Worm (Caenorhabditis elegans): ENCODE results near the gene hphd-1.

hphd-1 gene

ce11 chrII:13025794-13026412, 29.5 kb upstream of the hphd-1 start, which contains the start of gene max-2:
Gene max-2 (minus strand): TSS chrII:13025844.
- no peak for TF ChIP-seq flt-1 (GFP tag; IDR thresholded peaks at IDR 0.05)
- peak; percentile 5 for TF ChIP-seq hmg-4 (GFP tag; optimal IDR thresholded peaks at IDR 0.05)

ce11 chrII:13023518-13023917, 27.1 kb upstream of the hphd-1 start:
- TF ChIP-seq aly-1 (tag; optimal IDR thresholded peaks at IDR 0.05): no peak
- TF ChIP-seq ceh-13 (GFP tag; optimal IDR thresholded peaks at IDR 0.05): no peak
- no peak for TF ChIP-seq ets-7 (tag; optimal IDR thresholded peaks at IDR 0.05)
- no peak for TF ChIP-seq B0310.2 (tag; optimal IDR thresholded peaks at IDR 0.05)

ce11 chrII:13022555-13022954, 26.2 kb upstream of the hphd-1 start:
- TF ChIP-seq flt-1 (GFP tag; IDR thresholded peaks at IDR 0.05) (no peak), ama-1 (optimal IDR thresholded peaks at IDR 0.05) (peak; percentile 21)

ce11 chrII:13016381-13016780, 20.0 kb upstream of the hphd-1 start:
- TF ChIP-seq sea-1 (GFP tag; conservative IDR thresholded peaks at IDR 0.05): peak; percentile 70; the same call in 1 of the 2 replicates
- TF ChIP-seq tbx-37 (GFP tag; conservative IDR thresholded peaks at IDR 0.05): 0 out of 2 replicates have a peak, but pooled peaks have one; percentile 11
- TF ChIP-seq tbx-11 (GFP tag; IDR thresholded peaks at IDR 0.05): 0 out of 2 replicates have a peak, but pooled peaks have one; percentile 42
- TF ChIP-seq flt-1 (GFP tag; IDR thresholded peaks at IDR 0.05): peak; percentile 81
- TF ChIP-seq pes-1 (GFP tag; IDR thresholded peaks at IDR 0.05): peak; percentile 71
- 0 out of 2 replicates have a peak, but pooled peaks have one; percentile 39 for TF ChIP-seq scrt-1 (GFP tag; IDR thresholded peaks at IDR 0.05)

ce11 chrII:13013966-13014365, 17.6 kb upstream of the hphd-1 start, which contains the start of gene F18A11.5:
Gene F18A11.5 (minus strand): TSS chrII:13014286.
- TF ChIP-seq ets-7 (tag; optimal IDR thresholded peaks at IDR 0.05) (no peak), tra-4 (tag; optimal IDR thresholded peaks at IDR 0.05) (no peak), flt-1 (GFP tag; IDR thresholded peaks at IDR 0.05) (no peak), pes-1 (GFP tag; IDR thresholded peaks at IDR 0.05) (no peak), sea-1 (GFP tag; conservative IDR thresholded peaks at IDR 0.05) (no peak), hnd-1 (tag; optimal IDR thresholded peaks at IDR 0.05) (no peak), hmbx-1 (tag; optimal IDR thresholded peaks at IDR 0.05) (no peak), ama-1 (optimal IDR thresholded peaks at IDR 0.05) (no peak), hmg-4 (GFP tag; optimal IDR thresholded peaks at IDR 0.05) (no peak), F13C5.2 (tag; optimal IDR thresholded peaks at IDR 0.05) (no peak), aly-1 (tag; optimal IDR thresholded peaks at IDR 0.05) (no peak)

ce11 chrII:13012684-13013083, 16.3 kb upstream of the hphd-1 start:
- peak; percentile 7 for TF ChIP-seq hmg-4 (GFP tag; optimal IDR thresholded peaks at IDR 0.05)
- TF ChIP-seq F13C5.2 (tag; optimal IDR thresholded peaks at IDR 0.05): no peak
- no peak for TF ChIP-seq scrt-1 (GFP tag; IDR thresholded peaks at IDR 0.05)

ce11 chrII:13007717-13008461, 11.5 kb upstream of the hphd-1 start, which contains the start of gene oig-2:
Gene oig-2 (minus strand): TSS chrII:13008164.
- no peak for TF ChIP-seq ama-1 (optimal IDR thresholded peaks at IDR 0.05)
- no peak for TF ChIP-seq tra-4 (tag; optimal IDR thresholded peaks at IDR 0.05)
- no peak for TF ChIP-seq B0310.2 (tag; optimal IDR thresholded peaks at IDR 0.05)
- TF ChIP-seq hmg-4 (GFP tag; optimal IDR thresholded peaks at IDR 0.05): no peak
- TF ChIP-seq tbx-11 (GFP tag; IDR thresholded peaks at IDR 0.05): no peak
- no peak for TF ChIP-seq tbx-37 (GFP tag; conservative IDR thresholded peaks at IDR 0.05)
- TF ChIP-seq hnd-1 (tag; optimal IDR thresholded peaks at IDR 0.05): no peak
- no peak for TF ChIP-seq ceh-13 (GFP tag; optimal IDR thresholded peaks at IDR 0.05)
- TF ChIP-seq ets-7 (tag; optimal IDR thresholded peaks at IDR 0.05): no peak
- no peak for TF ChIP-seq flt-1 (GFP tag; IDR thresholded peaks at IDR 0.05)
- TF ChIP-seq sea-1 (GFP tag; conservative IDR thresholded peaks at IDR 0.05): no peak
- no peak for TF ChIP-seq pes-1 (GFP tag; IDR thresholded peaks at IDR 0.05)

- TF ChIP-seq F13C5.2 (tag; optimal IDR thresholded peaks at IDR 0.05): no peak
- no peak for TF ChIP-seq ceh-36 (tag; optimal IDR thresholded peaks at IDR 0.05)
- no peak for TF ChIP-seq ceh-13 (GFP tag; optimal IDR thresholded peaks at IDR 0.05)
- no peak for TF ChIP-seq tbx-37 (GFP tag; conservative IDR thresholded peaks at IDR 0.05)
- TF ChIP-seq ama-1 (optimal IDR thresholded peaks at IDR 0.05): no peak
- no peak for TF ChIP-seq ets-7 (tag; optimal IDR thresholded peaks at IDR 0.05)
- no peak for TF ChIP-seq tra-4 (tag; optimal IDR thresholded peaks at IDR 0.05)
- no peak for TF ChIP-seq scrt-1 (GFP tag; IDR thresholded peaks at IDR 0.05)
- TF ChIP-seq tbx-11 (GFP tag; IDR thresholded peaks at IDR 0.05): no peak
- no peak for TF ChIP-seq B0310.2 (tag; optimal IDR thresholded peaks at IDR 0.05)
- TF ChIP-seq hmg-4 (GFP tag; optimal IDR thresholded peaks at IDR 0.05): no peak
- TF ChIP-seq pes-1 (GFP tag; IDR thresholded peaks at IDR 0.05): no peak
- TF ChIP-seq hmbx-1 (tag; optimal IDR thresholded peaks at IDR 0.05): no peak
Observed at ce11 chrII:13006283-13006682, 9.9 kb upstream of the hphd-1 start.

- TF ChIP-seq scrt-1 (GFP tag; IDR thresholded peaks at IDR 0.05) (no peak), tbx-11 (GFP tag; IDR thresholded peaks at IDR 0.05) (no peak), hmbx-1 (tag; optimal IDR thresholded peaks at IDR 0.05) (no peak), ets-7 (tag; optimal IDR thresholded peaks at IDR 0.05) (no peak), hmg-4 (GFP tag; optimal IDR thresholded peaks at IDR 0.05) (no peak)
Observed at ce11 chrII:13004872-13005252, 8.5 kb upstream of the hphd-1 start.
